Worm (Caenorhabditis elegans) whole organism, mixed stage, embryonic: ENCODE measurements around the gene C11D2.7.

Experiments
- M03D4.4 ChIP-seq: sonication (generic microtip); optimal IDR thresholded peaks from 2 replicates; lab custom pipeline; 2017; ENCODE audit warnings: mild to moderate bottlenecking, missing genetic modification characterization, missing compliant biosample characterization
- bed-3 ChIP-seq: fragments of 200-800 bp; sonication (Bioruptor generic); optimal IDR thresholded peaks from 3 replicates; lab custom pipeline; 2018; ENCODE audit warnings: mild to moderate bottlenecking, missing genetic modification characterization, moderate library complexity, missing compliant biosample characterization
- ceh-39 ChIP-seq: fragments of 150-350 bp; optimal IDR thresholded peaks from 2 replicates; lab custom pipeline; 2014; ENCODE audit warnings: missing biosample characterization, missing genetic modification characterization
- ceh-43 ChIP-seq: fragments of 200-800 bp; sonication (Bioruptor generic); optimal IDR thresholded peaks from 2 replicates; lab custom pipeline; 2018; ENCODE audit warnings: mild to moderate bottlenecking, missing genetic modification characterization, moderate library complexity, missing compliant biosample characterization
- ceh-83 ChIP-seq: fragments of 200-800 bp; sonication (Bioruptor generic); optimal IDR thresholded peaks from 2 replicates; lab custom pipeline; 2018; ENCODE audit warnings: mild to moderate bottlenecking, missing genetic modification characterization, missing compliant biosample characterization
- ces-1 ChIP-seq: fragments of 150-350 bp; optimal IDR thresholded peaks from 2 replicates; lab custom pipeline; 2014; ENCODE audit warnings: missing biosample characterization, missing genetic modification reagents, missing genetic modification characterization
- cnd-1 ChIP-seq: fragments of 200-800 bp; sonication (Bioruptor generic); optimal IDR thresholded peaks from 2 replicates; lab custom pipeline; 2018; ENCODE audit warnings: mild to moderate bottlenecking, missing genetic modification characterization, missing compliant biosample characterization
- drap-1 ChIP-seq: fragments of 200-800 bp; sonication (Bioruptor generic); optimal IDR thresholded peaks from 3 replicates; lab custom pipeline; 2018; ENCODE audit warnings: mild to moderate bottlenecking, missing genetic modification characterization, missing compliant biosample characterization
- elt-1 ChIP-seq: sonication (generic microtip); optimal IDR thresholded peaks from 2 replicates; lab custom pipeline; 2017; ENCODE audit warnings: missing genetic modification characterization, mild to moderate bottlenecking, missing compliant biosample characterization, antibody characterized with exemption, moderate library complexity, borderline replicate concordance; ENCODE audit not compliant: insufficient read depth
- elt-3 ChIP-seq: fragments of 150-350 bp; optimal IDR thresholded peaks from 2 replicates; lab custom pipeline; 2014; ENCODE audit warnings: missing biosample characterization, missing genetic modification characterization
- flh-1 ChIP-seq: fragments of 200-800 bp; sonication (Bioruptor generic); optimal IDR thresholded peaks from 2 replicates; lab custom pipeline; 2018; ENCODE audit warnings: mild to moderate bottlenecking, missing genetic modification characterization, moderate library complexity, missing compliant biosample characterization
- ham-2 ChIP-seq: fragments of 200-800 bp; sonication (Bioruptor generic); optimal IDR thresholded peaks from 2 replicates; lab custom pipeline; 2018; ENCODE audit warnings: mild to moderate bottlenecking, missing genetic modification characterization, missing compliant biosample characterization
- hlh-1 ChIP-seq: fragments of 150-350 bp; optimal IDR thresholded peaks from 2 replicates; lab custom pipeline; 2014; ENCODE audit warnings: missing biosample characterization, missing genetic modification reagents, missing genetic modification characterization
- lin-13 ChIP-seq: fragments of 150-350 bp; optimal IDR thresholded peaks from 2 replicates; lab custom pipeline; 2014; ENCODE audit warnings: missing biosample characterization, missing genetic modification characterization
- lin-32 ChIP-seq: fragments of 200-800 bp; sonication (Bioruptor generic); optimal IDR thresholded peaks from 2 replicates; lab custom pipeline; 2018; ENCODE audit warnings: mild to moderate bottlenecking, missing genetic modification characterization, missing compliant biosample characterization
- lsy-2 ChIP-seq: fragments of 150-350 bp; optimal IDR thresholded peaks from 2 replicates; lab custom pipeline; 2014; ENCODE audit warnings: missing biosample characterization, missing genetic modification characterization
- mab-5 ChIP-seq: fragments of 150-350 bp; optimal IDR thresholded peaks from 2 replicates; lab custom pipeline; 2014; ENCODE audit warnings: missing biosample characterization, missing genetic modification characterization
- mep-1 ChIP-seq: fragments of 150-350 bp; optimal IDR thresholded peaks from 2 replicates; lab custom pipeline; 2017; ENCODE audit warnings: missing biosample characterization, missing genetic modification reagents, missing genetic modification characterization, inconsistent platforms
- mls-2 ChIP-seq: sonication (generic microtip); optimal IDR thresholded peaks from 2 replicates; lab custom pipeline; 2016; ENCODE audit warnings: mild to moderate bottlenecking, missing genetic modification characterization, moderate library complexity, missing compliant biosample characterization
- nhr-12 ChIP-seq: fragments of 150-350 bp; optimal IDR thresholded peaks from 2 replicates; lab custom pipeline; 2014; ENCODE audit warnings: missing biosample characterization, missing genetic modification characterization
- nhr-2 ChIP-seq: fragments of 150-350 bp; optimal IDR thresholded peaks from 2 replicates; lab custom pipeline; 2014; ENCODE audit warnings: missing biosample characterization, missing genetic modification characterization
- nhr-237 ChIP-seq: fragments of 150-350 bp; optimal IDR thresholded peaks from 2 replicates; lab custom pipeline; 2014; ENCODE audit warnings: missing biosample characterization, missing genetic modification characterization
- nhr-28 ChIP-seq: fragments of 150-350 bp; optimal IDR thresholded peaks from 2 replicates; lab custom pipeline; 2014; ENCODE audit warnings: missing biosample characterization, missing genetic modification characterization
- nhr-76 ChIP-seq: sonication (generic microtip); optimal IDR thresholded peaks from 2 replicates; lab custom pipeline; 2017; ENCODE audit warnings: missing biosample characterization, missing genetic modification characterization
- pha-4 ChIP-seq: fragments of 150-350 bp; optimal IDR thresholded peaks from 2 replicates; lab custom pipeline; 2018; ENCODE audit warnings: missing biosample characterization, missing genetic modification reagents, missing genetic modification characterization
- sem-2 ChIP-seq: fragments of 200-800 bp; sonication (Bioruptor generic); optimal IDR thresholded peaks from 2 replicates; lab custom pipeline; 2018; ENCODE audit warnings: mild to moderate bottlenecking, missing genetic modification characterization, missing compliant biosample characterization
- snpc-4 ChIP-seq: fragments of 150-350 bp; optimal IDR thresholded peaks from 2 replicates; lab custom pipeline; 2014; ENCODE audit warnings: missing biosample characterization, missing genetic modification characterization
- sptf-1 ChIP-seq: sonication (generic microtip); optimal IDR thresholded peaks from 2 replicates; lab custom pipeline; 2017; ENCODE audit warnings: mild to moderate bottlenecking, missing genetic modification characterization, moderate library complexity, missing compliant biosample characterization
- tbx-8 ChIP-seq: fragments of 200-800 bp; sonication (Bioruptor generic); optimal IDR thresholded peaks from 2 replicates; lab custom pipeline; 2018; ENCODE audit warnings: mild to moderate bottlenecking, missing genetic modification characterization, moderate library complexity, missing compliant biosample characterization
- unc-120 ChIP-seq: sonication (generic microtip); optimal IDR thresholded peaks from 2 replicates; lab custom pipeline; 2017; ENCODE audit warnings: missing genetic modification characterization, missing compliant biosample characterization; ENCODE audit not compliant: poor library complexity, severe bottlenecking
- unc-39 ChIP-seq: fragments of 150-350 bp; optimal IDR thresholded peaks from 2 replicates; lab custom pipeline; 2014; ENCODE audit warnings: missing biosample characterization, missing genetic modification characterization
- unc-62 ChIP-seq: fragments of 150-350 bp; optimal IDR thresholded peaks from 2 replicates; lab custom pipeline; 2014; ENCODE audit warnings: missing biosample characterization, missing genetic modification reagents, missing genetic modification characterization
- zip-8 ChIP-seq: fragments of 150-350 bp; optimal IDR thresholded peaks from 2 replicates; lab custom pipeline; 2014; ENCODE audit warnings: missing biosample characterization, missing genetic modification characterization
- ztf-11 ChIP-seq: fragments of 150-350 bp; optimal IDR thresholded peaks from 2 replicates; lab custom pipeline; 2014; ENCODE audit warnings: missing biosample characterization, missing genetic modification characterization

The C11D2.7 gene

ce11 chrIV:6117741-6118265, 37.4 kb downstream of the C11D2.7 start, which contains the start of gene zen-4:
TSS of gene zen-4 (plus strand) at chrIV:6118215.
- TF ChIP-seq unc-39 (tag; lab: Kevin White, UChicago) (no peak), ceh-39 (tag; lab: Kevin White, UChicago) (peak; percentile 57), mls-2 (tag; lab: Kevin White, UChicago) (no peak), nhr-76 (no peak), nhr-12 (no peak), M03D4.4 (no peak), elt-3 (tag; lab: Kevin White, UChicago) (no peak), unc-120 (tag; lab: Kevin White, UChicago) (no peak), ceh-43 (GFP tag; lab: Kevin White, UChicago) (no peak), nhr-2 (tag; lab: Kevin White, UChicago) (no peak), ztf-11 (tag; lab: Kevin White, UChicago) (peak; percentile 10), mep-1 (tag; lab: Kevin White, UChicago) (peak; percentile 72), ces-1 (GFP tag; lab: Kevin White, UChicago) (no peak), lsy-2 (peak; percentile 35), lin-13 (peak; percentile 93), sem-2 (GFP tag; lab: Kevin White, UChicago) (no peak), lin-32 (no peak), cnd-1 (peak; percentile 44), ceh-83 (GFP tag; lab: Kevin White, UChicago) (no peak), nhr-28 (tag; lab: Kevin White, UChicago) (no peak), snpc-4 (tag; lab: Kevin White, UChicago) (no peak), nhr-237 (tag; lab: Kevin White, UChicago) (no peak), drap-1 (GFP tag; lab: Kevin White, UChicago) (peak; percentile 37), tbx-8 (GFP tag; lab: Kevin White, UChicago) (no peak), elt-1 (tag; lab: Kevin White, UChicago) (no peak), bed-3 (no peak), unc-62 (GFP tag; lab: Kevin White, UChicago) (no peak), pha-4 (peak; percentile 56), flh-1 (GFP tag; lab: Kevin White, UChicago) (no peak), zip-8 (tag; lab: Kevin White, UChicago) (no peak), hlh-1 (no peak), sptf-1 (tag; lab: Kevin White, UChicago) (no peak), ham-2 (GFP tag; lab: Kevin White, UChicago) (peak; percentile 19), mab-5 (tag; lab: Kevin White, UChicago) (no peak)
- TF ChIP-seq, all 35 proteins: peak for 9

ce11 chrIV:6112291-6112690, 42.9 kb downstream of the C11D2.7 start, which contains the start of gene M03D4.3:
TSS of gene M03D4.3 (minus strand) at chrIV:6112391.
- TF ChIP-seq flh-1 (GFP tag; lab: Kevin White, UChicago) (no peak), mep-1 (tag; lab: Kevin White, UChicago) (no peak), elt-1 (tag; lab: Kevin White, UChicago) (no peak), lin-13 (no peak), nhr-28 (tag; lab: Kevin White, UChicago) (no peak), hlh-1 (no peak), mab-5 (tag; lab: Kevin White, UChicago) (no peak), bed-3 (no peak), nhr-76 (no peak), ceh-39 (tag; lab: Kevin White, UChicago) (no peak), sptf-1 (tag; lab: Kevin White, UChicago) (no peak), nhr-2 (tag; lab: Kevin White, UChicago) (no peak), nhr-237 (tag; lab: Kevin White, UChicago) (no peak), lsy-2 (no peak), pha-4 (no peak), unc-39 (tag; lab: Kevin White, UChicago) (no peak), sem-2 (GFP tag; lab: Kevin White, UChicago) (no peak)

- TF ChIP-seq nhr-12: no peak
- TF ChIP-seq pha-4: no peak
- TF ChIP-seq nhr-76: no peak
- no peak for TF ChIP-seq M03D4.4
- TF ChIP-seq lin-13: no peak
These were observed 46.5 kb downstream of the C11D2.7 start for ce11 chrIV:6108665-6109064.
